Worm (Caenorhabditis elegans) whole organism, early embryonic: ENCODE data around the gene F08B12.4.

Experiments
- aly-1 ChIP-seq: sonication (generic microtip); optimal IDR thresholded peaks from 2 replicates; lab custom pipeline; 2016; ENCODE audit warnings: missing genetic modification characterization, missing compliant biosample characterization
- ama-1 ChIP-seq: fragments of 150-350 bp; optimal IDR thresholded peaks from 2 replicates; lab custom pipeline; 2014
- ceh-36 ChIP-seq: sonication (generic microtip); optimal IDR thresholded peaks from 2 replicates; lab custom pipeline; 2016; ENCODE audit warnings: missing genetic modification characterization, inconsistent platforms, missing compliant biosample characterization
- flt-1 ChIP-seq: fragments of 200-800 bp; sonication (Bioruptor generic); IDR thresholded peaks from 2 replicates; pipeline ENCODE4 v1.3.6; 2022; ENCODE audit warnings: missing genetic modification characterization, missing compliant biosample characterization
- hmbx-1 ChIP-seq: sonication (generic microtip); optimal IDR thresholded peaks from 2 replicates; lab custom pipeline; 2016; ENCODE audit warnings: mild to moderate bottlenecking, missing genetic modification characterization, missing compliant biosample characterization
- sea-1 ChIP-seq: fragments of 200-800 bp; sonication (Bioruptor generic); conservative IDR thresholded peaks from 2 replicates; pipeline ENCODE4 v1.3.6; 2022; ENCODE audit warnings: missing genetic modification characterization, missing compliant biosample characterization
- tbx-11 ChIP-seq: fragments of 200-800 bp; sonication (Bioruptor generic); IDR thresholded peaks from 2 replicates; pipeline ENCODE4 v1.3.6; 2022; ENCODE audit warnings: missing genetic modification characterization, missing compliant biosample characterization

- TF ChIP-seq ama-1 (lab: Kevin White, UChicago) (no peak), sea-1 (no peak), tbx-11 (GFP tag; lab: Robert Waterston, UW) (no peak), aly-1 (tag; lab: Kevin White, UChicago) (no peak), ceh-36 (no peak), hmbx-1 (tag; lab: Kevin White, UChicago) (no peak), flt-1 (GFP tag; lab: Robert Waterston, UW) (no peak)
Measured at ce11 chrX:11392924-11393323, 14.6 kb downstream of the F08B12.4 start, which contains the start of gene prx-12.
